Worm (Caenorhabditis elegans) whole organism, late embryonic: ENCODE data around the gene C23G10.1.

Experiments
- ceh-19 ChIP-seq: fragments of 200-800 bp; sonication (Bioruptor generic); optimal IDR thresholded peaks from 2 replicates; lab custom pipeline; 2018; ENCODE audit warnings: mild to moderate bottlenecking, missing genetic modification characterization, missing compliant biosample characterization

Gene C23G10.1

ce11 chrIII:6261985-6262384 is 52.9 kb downstream of the C23G10.1 start, which contains the start of gene srg-4:
TSS of gene srg-4 (minus strand) at chrIII:6262085.
- TF ChIP-seq ceh-19 (GFP tag; lab: Kevin White, UChicago) = no peak
